Worm (Caenorhabditis elegans) whole organism, young adult: ENCODE data around the gene srw-13.
"Not testable (repeated sequence)": the region's sequence is repeated elsewhere in the genome, so short reads cannot be mapped to it uniquely, and the experiment has no call there.

Experiments
- B0019.2 ChIP-seq: fragments of 200-800 bp; sonication (Bioruptor generic); conservative IDR thresholded peaks from 2 replicates; pipeline ENCODE4 v1.3.6; 2022; ENCODE audit warnings: missing genetic modification reagents, missing genetic modification characterization, missing compliant biosample characterization
- C06A6.2 ChIP-seq: fragments of 200-800 bp; sonication (Bioruptor generic); conservative IDR thresholded peaks from 2 replicates; pipeline ENCODE4 v1.3.6; 2022; ENCODE audit warnings: missing genetic modification characterization, missing compliant biosample characterization
- F10E7.11 ChIP-seq: sonication (generic microtip); optimal IDR thresholded peaks from 2 replicates; lab custom pipeline; 2017; ENCODE audit warnings: mild to moderate bottlenecking, missing genetic modification characterization, moderate library complexity, missing compliant biosample characterization
- F33H1.4 ChIP-seq: fragments of 200-800 bp; sonication (Bioruptor generic); IDR thresholded peaks from 2 replicates; pipeline ENCODE4 v1.3.6; 2022; ENCODE audit warnings: missing genetic modification reagents, missing genetic modification characterization, missing compliant biosample characterization
- F49E8.2 ChIP-seq: sonication (generic microtip); optimal IDR thresholded peaks from 3 replicates; lab custom pipeline; 2017; ENCODE audit warnings: missing genetic modification characterization, mild to moderate bottlenecking, missing compliant biosample characterization, antibody characterized with exemption, moderate library complexity; ENCODE audit not compliant: insufficient read depth
- F57A8.1 ChIP-seq: fragments of 200-800 bp; sonication (Bioruptor generic); optimal IDR thresholded peaks from 2 replicates; lab custom pipeline; 2018; ENCODE audit warnings: mild to moderate bottlenecking, missing genetic modification characterization, moderate library complexity, missing compliant biosample characterization
- T26A5.8 ChIP-seq: sonication (generic microtip); optimal IDR thresholded peaks from 2 replicates; lab custom pipeline; 2016; ENCODE audit warnings: missing genetic modification characterization, missing compliant biosample characterization
- Y56A3A.18 ChIP-seq: fragments of 200-800 bp; sonication (Bioruptor generic); IDR thresholded peaks from 2 replicates; pipeline ENCODE4 v1.3.6; 2022; ENCODE audit warnings: missing genetic modification reagents, missing genetic modification characterization, missing compliant biosample characterization
- Y79H2A.3 ChIP-seq: fragments of 200-800 bp; sonication (Bioruptor generic); conservative IDR thresholded peaks from 2 replicates; pipeline ENCODE4 v1.3.6; 2022; ENCODE audit warnings: missing genetic modification reagents, missing genetic modification characterization, missing compliant biosample characterization
- Y95B8A.8 ChIP-seq: fragments of 200-800 bp; sonication (Bioruptor generic); IDR thresholded peaks from 2 replicates; pipeline ENCODE4 v1.3.6; 2022; ENCODE audit warnings: missing genetic modification reagents, missing genetic modification characterization, missing compliant biosample characterization
- akir-1 ChIP-seq: fragments of 200-800 bp; sonication (Bioruptor generic); optimal IDR thresholded peaks from 2 replicates; lab custom pipeline; 2018; ENCODE audit warnings: mild to moderate bottlenecking, missing genetic modification characterization, moderate library complexity, missing compliant biosample characterization
- ama-1 ChIP-seq, 3 experiments: fragments of 150-350 bp in 1 of 3; sonication (generic microtip) in 2 of 3; optimal IDR thresholded peaks; 2 replicates each; lab custom pipeline; 2014 to 2018; ENCODE audit warnings: missing biosample characterization in 2 of 3, missing genetic modification characterization in 2 of 3, missing genetic modification reagents in 2 of 3
- aptf-2 ChIP-seq: fragments of 200-800 bp; sonication (Bioruptor generic); conservative IDR thresholded peaks from 2 replicates; pipeline ENCODE4 v1.3.6; 2022; ENCODE audit warnings: missing genetic modification reagents, missing genetic modification characterization, missing compliant biosample characterization
- aptf-3 ChIP-seq: fragments of 200-800 bp; sonication (Bioruptor generic); IDR thresholded peaks from 2 replicates; pipeline ENCODE4 v1.3.6; 2022; ENCODE audit warnings: missing genetic modification characterization, missing compliant biosample characterization
- atf-7 ChIP-seq: sonication (generic microtip); optimal IDR thresholded peaks from 2 replicates; lab custom pipeline; 2017; ENCODE audit warnings: mild to moderate bottlenecking, missing genetic modification characterization, missing compliant biosample characterization
- attf-3 ChIP-seq: fragments of 200-800 bp; sonication (Bioruptor generic); conservative IDR thresholded peaks from 2 replicates; pipeline ENCODE4 v1.3.6; 2022; ENCODE audit warnings: missing genetic modification reagents, missing genetic modification characterization, missing compliant biosample characterization
- attf-5 ChIP-seq: fragments of 200-800 bp; sonication (Bioruptor generic); optimal IDR thresholded peaks from 2 replicates; lab custom pipeline; 2018; ENCODE audit warnings: mild to moderate bottlenecking, missing genetic modification characterization, missing compliant biosample characterization
- attf-6 ChIP-seq: fragments of 200-800 bp; sonication (Bioruptor generic); IDR thresholded peaks from 2 replicates; pipeline ENCODE4 v1.3.6; 2022; ENCODE audit warnings: missing genetic modification reagents, missing genetic modification characterization, missing compliant biosample characterization
- bed-1 ChIP-seq: fragments of 200-800 bp; sonication (Bioruptor generic); IDR thresholded peaks from 2 replicates; pipeline ENCODE4 v1.3.6; 2022; ENCODE audit warnings: missing genetic modification reagents, missing genetic modification characterization, missing compliant biosample characterization
- bed-2 ChIP-seq: fragments of 200-800 bp; sonication (Bioruptor generic); IDR thresholded peaks from 2 replicates; pipeline ENCODE4 v1.3.6; 2022; ENCODE audit warnings: missing genetic modification reagents, missing genetic modification characterization, missing compliant biosample characterization
- ccch-3 ChIP-seq: fragments of 200-800 bp; sonication (Bioruptor generic); optimal IDR thresholded peaks from 2 replicates; lab custom pipeline; 2018; ENCODE audit warnings: mild to moderate bottlenecking, missing genetic modification characterization, missing compliant biosample characterization
- ceh-100 ChIP-seq: fragments of 200-800 bp; sonication (Bioruptor generic); IDR thresholded peaks from 2 replicates; pipeline ENCODE4 v1.3.6; 2022; ENCODE audit warnings: missing genetic modification reagents, missing genetic modification characterization, missing compliant biosample characterization
- chd-7 ChIP-seq: sonication (generic microtip); optimal IDR thresholded peaks from 2 replicates; lab custom pipeline; 2016; ENCODE audit warnings: mild to moderate bottlenecking, missing genetic modification characterization, moderate library complexity, missing compliant biosample characterization
- die-1 ChIP-seq: sonication (generic microtip); optimal IDR thresholded peaks from 2 replicates; lab custom pipeline; 2016; ENCODE audit warnings: missing genotype, mild to moderate bottlenecking, missing genetic modification characterization, missing compliant biosample characterization
- dpff-1 ChIP-seq: sonication (generic microtip); optimal IDR thresholded peaks from 2 replicates; lab custom pipeline; 2017; ENCODE audit warnings: mild to moderate bottlenecking, missing genetic modification characterization, missing compliant biosample characterization
- dpl-1 ChIP-seq: fragments of 150-350 bp; optimal IDR thresholded peaks from 2 replicates; lab custom pipeline; 2014; ENCODE audit warnings: missing biosample characterization, missing genetic modification reagents, missing genetic modification characterization
- egrh-3 ChIP-seq: fragments of 200-800 bp; sonication (Bioruptor generic); IDR thresholded peaks from 2 replicates; pipeline ENCODE4 v1.3.6; 2022; ENCODE audit warnings: missing genetic modification reagents, missing genetic modification characterization, missing compliant biosample characterization
- gei-17 ChIP-seq: fragments of 200-800 bp; sonication (Bioruptor generic); optimal IDR thresholded peaks from 2 replicates; lab custom pipeline; 2018; ENCODE audit warnings: mild to moderate bottlenecking, missing genetic modification characterization, missing compliant biosample characterization
- lin-35 ChIP-seq, 3 experiments: fragments of 150-350 bp in 2 of 3; sonication (generic microtip) in 1 of 3; optimal IDR thresholded peaks; 2 replicates each; lab custom pipeline; 2014 to 2018; ENCODE audit warnings: missing biosample characterization in 3 of 3, missing genetic modification characterization in 3 of 3, missing genetic modification reagents in 3 of 3
- lin-40 ChIP-seq: sonication (generic microtip); optimal IDR thresholded peaks from 2 replicates; lab custom pipeline; 2016; ENCODE audit warnings: missing genetic modification characterization, mild to moderate bottlenecking, missing compliant biosample characterization, missing genotype, missing genetic modification reagents
- lsl-1 ChIP-seq: fragments of 200-800 bp; sonication (Bioruptor generic); optimal IDR thresholded peaks from 2 replicates; lab custom pipeline; 2018; ENCODE audit warnings: mild to moderate bottlenecking, missing genetic modification characterization, moderate library complexity, missing compliant biosample characterization
- lsy-27 ChIP-seq: sonication (generic microtip); optimal IDR thresholded peaks from 2 replicates; lab custom pipeline; 2017; ENCODE audit warnings: missing genetic modification characterization, mild to moderate bottlenecking, missing compliant biosample characterization, antibody characterized with exemption, missing genotype, borderline replicate concordance; ENCODE audit not compliant: insufficient read depth
- madf-8 ChIP-seq: fragments of 200-800 bp; sonication (Bioruptor generic); conservative IDR thresholded peaks from 2 replicates; pipeline ENCODE4 v1.3.6; 2022; ENCODE audit warnings: missing genetic modification reagents, missing genetic modification characterization, missing compliant biosample characterization
- mxl-1 ChIP-seq: sonication (generic microtip); optimal IDR thresholded peaks from 2 replicates; lab custom pipeline; 2016; ENCODE audit warnings: missing genetic modification characterization, missing compliant biosample characterization
- rec-8 ChIP-seq, 2 experiments: sonication (generic microtip); optimal IDR thresholded peaks; 2 replicates each; lab custom pipeline; 2016; ENCODE audit warnings: mild to moderate bottlenecking in 2 of 2, missing genetic modification characterization in 2 of 2, missing genetic modification reagents in 2 of 2, missing genotype in 2 of 2, missing biosample characterization in 1 of 2, missing compliant biosample characterization in 1 of 2, moderate library complexity in 1 of 2
- repo-1 ChIP-seq: sonication (generic microtip); optimal IDR thresholded peaks from 2 replicates; lab custom pipeline; 2017; ENCODE audit warnings: mild to moderate bottlenecking, missing genetic modification characterization, missing compliant biosample characterization
- rpc-1 ChIP-seq, 2 experiments: fragments of 150-350 bp in 1 of 2; sonication (generic microtip) in 1 of 2; optimal IDR thresholded peaks; 2 replicates each; lab custom pipeline; 2014 to 2018; ENCODE audit warnings: missing biosample characterization in 1 of 2, missing genetic modification characterization in 1 of 2, missing genetic modification reagents in 1 of 2, missing genotype in 1 of 2
- sdz-38 ChIP-seq: sonication (generic microtip); optimal IDR thresholded peaks from 2 replicates; lab custom pipeline; 2016; ENCODE audit warnings: missing genotype, missing genetic modification characterization, missing compliant biosample characterization
- sptf-2 ChIP-seq: fragments of 200-800 bp; sonication (Bioruptor generic); optimal IDR thresholded peaks from 2 replicates; lab custom pipeline; 2018; ENCODE audit warnings: mild to moderate bottlenecking, missing genetic modification characterization, missing compliant biosample characterization
- tbx-9 ChIP-seq: sonication (generic microtip); optimal IDR thresholded peaks from 2 replicates; lab custom pipeline; 2016; ENCODE audit warnings: borderline replicate concordance, missing genetic modification characterization, inconsistent platforms, missing compliant biosample characterization
- xnd-1 ChIP-seq: sonication (generic microtip); optimal IDR thresholded peaks from 2 replicates; lab custom pipeline; 2016; ENCODE audit warnings: missing genotype, missing genetic modification reagents, missing genetic modification characterization, missing compliant biosample characterization
- ztf-18 ChIP-seq: sonication (generic microtip); optimal IDR thresholded peaks from 2 replicates; lab custom pipeline; 2016; ENCODE audit warnings: missing genotype, mild to moderate bottlenecking, missing genetic modification characterization, missing compliant biosample characterization
- ztf-22 ChIP-seq: fragments of 200-800 bp; sonication (Bioruptor generic); optimal IDR thresholded peaks from 2 replicates; lab custom pipeline; 2018; ENCODE audit warnings: mild to moderate bottlenecking, missing genetic modification characterization, moderate library complexity, missing compliant biosample characterization
- ztf-26 ChIP-seq: sonication (generic microtip); optimal IDR thresholded peaks from 2 replicates; lab custom pipeline; 2017; ENCODE audit warnings: missing genetic modification characterization, missing compliant biosample characterization

The srw-13 gene

DNA sequence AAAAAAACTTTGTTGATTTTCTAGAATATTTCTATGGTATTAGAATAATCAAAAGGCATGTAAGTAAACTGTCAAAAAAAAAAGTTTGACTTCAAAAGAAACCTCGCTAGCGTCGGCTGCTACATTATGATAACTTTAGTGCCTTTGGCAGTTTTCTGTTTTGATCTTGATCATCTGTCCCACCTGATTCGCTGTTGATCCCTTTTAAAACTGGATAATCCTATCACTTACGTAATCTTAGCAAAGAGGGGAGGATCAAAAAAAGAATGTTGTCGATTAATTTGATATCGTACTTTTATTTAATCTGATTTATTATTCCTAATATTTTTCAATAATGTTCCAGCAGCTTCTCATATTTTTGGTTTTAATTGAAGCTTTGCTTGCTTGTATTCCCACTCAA is 27.6 kb downstream of the srw-13 start, which contains the start of gene M01B2.8:
Gene M01B2.8, plus strand, starts transcription at position 301 of the 400 bp plus-strand sequence.
- no peak for TF ChIP-seq xnd-1 (tag; lab: Kevin White, UChicago)
- TF ChIP-seq lsy-27 (tag; lab: Kevin White, UChicago), result no peak
- TF ChIP-seq attf-6, result no peak
- no peak for TF ChIP-seq dpl-1 (GFP tag; lab: Kevin White, UChicago)
- no peak for TF ChIP-seq sdz-38
- no peak for TF ChIP-seq Y95B8A.8 (GFP tag; lab: Robert Waterston, UW)
- TF ChIP-seq lin-40 (tag; lab: Kevin White, UChicago), result no peak
- TF ChIP-seq madf-8 (GFP tag; lab: Robert Waterston, UW), result no peak
- no peak for TF ChIP-seq bed-1
- TF ChIP-seq B0019.2 (GFP tag; lab: Robert Waterston, UW), result no peak
- TF ChIP-seq rec-8 (tag; optimal IDR thresholded peaks at IDR 0.05; lab: Kevin White, UChicago), result no peak
- no peak for TF ChIP-seq aptf-3
- no peak for TF ChIP-seq aptf-2 (GFP tag; lab: Robert Waterston, UW)
- no peak for TF ChIP-seq dpff-1 (tag; lab: Kevin White, UChicago)
- no peak for TF ChIP-seq Y79H2A.3 (GFP tag; lab: Robert Waterston, UW)

DNA sequence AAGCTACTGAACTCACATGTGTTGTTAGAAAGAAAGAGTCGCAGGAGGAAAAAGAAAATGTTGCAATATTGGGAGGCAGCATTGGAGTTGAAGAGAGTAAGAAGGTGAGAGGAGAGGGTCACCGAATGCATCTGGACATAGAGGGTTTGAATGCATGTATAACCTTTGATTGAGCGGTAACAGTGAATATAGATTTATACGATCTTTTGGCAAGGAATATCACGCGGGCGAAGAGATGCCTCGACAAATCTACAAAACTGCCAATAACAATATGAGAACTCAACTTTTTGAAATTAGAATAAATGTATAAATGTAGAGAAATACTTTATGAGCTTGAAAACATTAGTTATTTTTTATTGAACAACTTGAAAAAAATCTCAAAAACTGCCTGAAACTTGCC is 30.0 kb downstream of the srw-13 start, which contains the start of gene M01B2.10:
Gene M01B2.10, minus strand, starts transcription at position 101 of the 400 bp plus-strand sequence.
- TF ChIP-seq repo-1, mxl-1, F10E7.11 (tag; lab: Kevin White, UChicago): not testable (repeated sequence)

- no peak for TF ChIP-seq repo-1 (tag; lab: Kevin White, UChicago)
- no peak for TF ChIP-seq bed-2 (GFP tag; lab: Robert Waterston, UW)
- TF ChIP-seq sptf-2 (GFP tag; lab: Kevin White, UChicago), result no peak
- TF ChIP-seq die-1, result no peak
- TF ChIP-seq gei-17 (GFP tag; lab: Kevin White, UChicago), result no peak
- TF ChIP-seq ztf-22 (GFP tag; lab: Kevin White, UChicago), result no peak
- TF ChIP-seq lin-35 (GFP tag; optimal IDR thresholded peaks at IDR 0.05; lab: Kevin White, UChicago), result no peak
- TF ChIP-seq Y56A3A.18, result no peak
- TF ChIP-seq attf-5 (GFP tag; lab: Kevin White, UChicago), result no peak
- no peak for TF ChIP-seq akir-1 (GFP tag; lab: Kevin White, UChicago)
- TF ChIP-seq lsl-1 (GFP tag; lab: Kevin White, UChicago), result no peak
- TF ChIP-seq T26A5.8 (tag; lab: Kevin White, UChicago), result no peak
- TF ChIP-seq madf-8 (GFP tag; lab: Robert Waterston, UW), result no peak
- TF ChIP-seq rpc-1 (optimal IDR thresholded peaks at IDR 0.05; lab: Kevin White, UChicago), result no peak
- no peak for TF ChIP-seq rpc-1 (tag; optimal IDR thresholded peaks at IDR 0.05; lab: Kevin White, UChicago)
- TF ChIP-seq ceh-100 (GFP tag; lab: Robert Waterston, UW), result no peak
Observed at ce11 chrV:15264131-15264530, 31.8 kb downstream of the srw-13 start, which contains the start of gene M01B2.12. M01B2.12 (minus strand) TSS chrV:15264231.

ce11 chrV:15265814-15266213 is 33.5 kb downstream of the srw-13 start, which contains the start of gene M01B2.13:
M01B2.13 (minus strand) TSS chrV:15265914.
- TF ChIP-seq ztf-18 (tag; lab: Kevin White, UChicago), result no peak
- TF ChIP-seq akir-1 (GFP tag; lab: Kevin White, UChicago), result no peak
- no peak for TF ChIP-seq F33H1.4 (GFP tag; lab: Robert Waterston, UW)
- no peak for TF ChIP-seq C06A6.2
- no peak for TF ChIP-seq ccch-3 (GFP tag; lab: Kevin White, UChicago)
- no peak for TF ChIP-seq F49E8.2 (tag; lab: Kevin White, UChicago)
- no peak for TF ChIP-seq ama-1 (optimal IDR thresholded peaks at IDR 0.05; lab: Kevin White, UChicago)
- TF ChIP-seq ama-1 (GFP tag; optimal IDR thresholded peaks at IDR 0.05; lab: Kevin White, UChicago), result no peak
- no peak for TF ChIP-seq chd-7 (tag; lab: Kevin White, UChicago)
- TF ChIP-seq lin-40 (tag; lab: Kevin White, UChicago), result no peak
- TF ChIP-seq attf-3 (GFP tag; lab: Robert Waterston, UW), result no peak
- no peak for TF ChIP-seq F57A8.1 (GFP tag; lab: Kevin White, UChicago)
- TF ChIP-seq egrh-3 (GFP tag; lab: Robert Waterston, UW), result no peak
- no peak for TF ChIP-seq ztf-26 (tag; lab: Kevin White, UChicago)
- TF ChIP-seq atf-7 (tag; lab: Kevin White, UChicago), result no peak
- TF ChIP-seq tbx-9 (tag; lab: Kevin White, UChicago), result no peak
